Fruit fly (Drosophila melanogaster): ENCODE results near the gene mod.

dm6 chr3R:32038030-32038429 lies 13.8 kb upstream of the mod start, which contains the start of gene Pos:
- no peak for TF ChIP-seq Ets98B (GFP tag; IDR thresholded peaks at IDR 0.05)
- TF ChIP-seq CG13204 (GFP tag; optimal IDR thresholded peaks at IDR 0.05) = no peak
- TF ChIP-seq CG34367 (tag; optimal IDR thresholded peaks at IDR 0.05) = no peak
- no peak for TF ChIP-seq CG32121 (GFP tag; IDR thresholded peaks at IDR 0.05)
- TF ChIP-seq rn (GFP tag; IDR thresholded peaks at IDR 0.05) = no peak
- TF ChIP-seq CG15710 (tag; optimal IDR thresholded peaks at IDR 0.05) = no peak
- TF ChIP-seq CG8159 (tag; optimal IDR thresholded peaks at IDR 0.05) = no peak

Measured in whole organism, pupa.